Worm (Caenorhabditis elegans): ENCODE results near the gene plrg-1.

Gene plrg-1

ce11 chrV:10813425-10814156, 5.9 kb upstream of the plrg-1 start, which contains the start of the genes C29A12.1 and lig-1 (continued):
- no peak for TF ChIP-seq cebp-1 (GFP tag; IDR thresholded peaks at IDR 0.05)
- no peak for TF ChIP-seq cebp-1 (tag; optimal IDR thresholded peaks at IDR 0.05)
- no peak for TF ChIP-seq ztf-6 (GFP tag; IDR thresholded peaks at IDR 0.05)
- TF ChIP-seq hsf-1 (GFP tag; IDR thresholded peaks at IDR 0.05): 0 out of 2 replicates have a peak, but pooled peaks have one; percentile 57
- no peak for TF ChIP-seq gei-17 (GFP tag; optimal IDR thresholded peaks at IDR 0.05)
- 0 out of 2 replicates have a peak, but pooled peaks have one; percentile 18 for TF ChIP-seq lin-26 (GFP tag; IDR thresholded peaks at IDR 0.05)
- TF ChIP-seq tlf-1 (GFP tag; optimal IDR thresholded peaks at IDR 0.05): peak; percentile 41
- TF ChIP-seq ceh-40 (GFP tag; IDR thresholded peaks at IDR 0.05): no peak
- TF ChIP-seq B0035.1 (tag; optimal IDR thresholded peaks at IDR 0.05): no peak
- peak; percentile 51 for TF ChIP-seq F33H1.4 (GFP tag; IDR thresholded peaks at IDR 0.05)
- TF ChIP-seq xnd-1 (tag; optimal IDR thresholded peaks at IDR 0.05): peak; percentile 54
- TF ChIP-seq ceh-91 (GFP tag; IDR thresholded peaks at IDR 0.05): peak; percentile 86
- peak; percentile 93 for TF ChIP-seq D2030.7 (GFP tag; IDR thresholded peaks at IDR 0.05)
- no peak for TF ChIP-seq hmg-20 (GFP tag; IDR thresholded peaks at IDR 0.05)
- TF ChIP-seq dox-1 (GFP tag; IDR thresholded peaks at IDR 0.05): peak; percentile 79
- no peak for TF ChIP-seq nhr-80 (tag; optimal IDR thresholded peaks at IDR 0.05)
- TF ChIP-seq hmg-1.2 (GFP tag; IDR thresholded peaks at IDR 0.05): peak; percentile 66; the same call in 1 of the 2 replicates
- TF ChIP-seq die-1 (tag; optimal IDR thresholded peaks at IDR 0.05): no peak
- no peak for TF ChIP-seq nfyb-1 (GFP tag; IDR thresholded peaks at IDR 0.05)
- TF ChIP-seq Y53G8AR.9 (GFP tag; conservative IDR thresholded peaks at IDR 0.05): no peak
- TF ChIP-seq attf-6 (GFP tag; IDR thresholded peaks at IDR 0.05): no peak
- TF ChIP-seq zfh-2 (GFP tag; conservative IDR thresholded peaks at IDR 0.05): no peak
- no peak for TF ChIP-seq nfya-1 (tag; optimal IDR thresholded peaks at IDR 0.05; ENCODE audit: borderline replicate concordance, insufficient read depth)
- TF ChIP-seq ceh-100 (GFP tag; IDR thresholded peaks at IDR 0.05): 0 out of 2 replicates have a peak, but pooled peaks have one; percentile 35
- no peak for TF ChIP-seq K11D2.4 (GFP tag; IDR thresholded peaks at IDR 0.05)
- peak; percentile 68 for TF ChIP-seq mcd-1 (GFP tag; IDR thresholded peaks at IDR 0.05)
- peak; percentile 83 for TF ChIP-seq madf-6 (GFP tag; IDR thresholded peaks at IDR 0.05)
- no peak for TF ChIP-seq ceh-79 (tag; optimal IDR thresholded peaks at IDR 0.05)
- TF ChIP-seq lsy-27 (tag; optimal IDR thresholded peaks at IDR 0.05; ENCODE audit: borderline replicate concordance, insufficient read depth): no peak
- TF ChIP-seq aptf-2 (GFP tag; conservative IDR thresholded peaks at IDR 0.05): no peak
- TF ChIP-seq sptf-2 (GFP tag; optimal IDR thresholded peaks at IDR 0.05): no peak
- TF ChIP-seq him-1 (tag; optimal IDR thresholded peaks at IDR 0.05): no peak
- no peak for TF ChIP-seq akir-1 (GFP tag; optimal IDR thresholded peaks at IDR 0.05)
- TF ChIP-seq F39B2.1 (GFP tag; IDR thresholded peaks at IDR 0.05): no peak
- no peak for TF ChIP-seq F37B4.10 (GFP tag; IDR thresholded peaks at IDR 0.05)
- no peak for TF ChIP-seq F57A8.1 (GFP tag; optimal IDR thresholded peaks at IDR 0.05)
- TF ChIP-seq ceh-27 (GFP tag; optimal IDR thresholded peaks at IDR 0.05): no peak
- no peak for TF ChIP-seq athp-1 (tag; optimal IDR thresholded peaks at IDR 0.05)
- peak; percentile 26 for TF ChIP-seq ztf-18 (tag; optimal IDR thresholded peaks at IDR 0.05)
- peak; percentile 30 for TF ChIP-seq dpl-1 (GFP tag; optimal IDR thresholded peaks at IDR 0.05)
- no peak for TF ChIP-seq unc-130 (GFP tag; optimal IDR thresholded peaks at IDR 0.05)
- no peak for TF ChIP-seq nhr-120 (GFP tag; IDR thresholded peaks at IDR 0.05)
- no peak for TF ChIP-seq snpc-3.4 (tag; optimal IDR thresholded peaks at IDR 0.05)
- TF ChIP-seq nfya-2 (GFP tag; IDR thresholded peaks at IDR 0.05): no peak
- TF ChIP-seq C06A6.2 (GFP tag; conservative IDR thresholded peaks at IDR 0.05): no peak
- TF ChIP-seq nhr-90 (tag; optimal IDR thresholded peaks at IDR 0.05): no peak
- peak; percentile 83 for TF ChIP-seq madf-3 (GFP tag; IDR thresholded peaks at IDR 0.05)
- no peak for TF ChIP-seq unc-62 (GFP tag; optimal IDR thresholded peaks at IDR 0.05)
